Worm (Caenorhabditis elegans) whole organism, L1 larva: ENCODE results near the gene F13H10.5.
A peak's percentile ranks its signal among the peaks of the same experiment; 100 is the strongest.

Experiments
- C04F5.9 ChIP-seq: sonication (generic microtip); optimal IDR thresholded peaks from 2 replicates; lab custom pipeline; 2016; ENCODE audit warnings: missing genetic modification characterization, missing compliant biosample characterization
- C16A3.4 ChIP-seq: fragments of 150-350 bp; optimal IDR thresholded peaks from 2 replicates; lab custom pipeline; 2014; ENCODE audit warnings: missing biosample characterization, missing genetic modification characterization
- C34B4.2 ChIP-seq: sonication (generic microtip); optimal IDR thresholded peaks from 2 replicates; lab custom pipeline; 2017; ENCODE audit warnings: mild to moderate bottlenecking, missing genetic modification characterization, missing compliant biosample characterization
- F16B12.6 ChIP-seq: fragments of 150-350 bp; optimal IDR thresholded peaks from 2 replicates; lab custom pipeline; 2014; ENCODE audit warnings: missing biosample characterization, missing genetic modification characterization
- Y116A8C.19 ChIP-seq: sonication (generic microtip); optimal IDR thresholded peaks from 2 replicates; lab custom pipeline; 2016; ENCODE audit warnings: missing compliant biosample characterization, missing genetic modification characterization, borderline replicate concordance
- aly-2 ChIP-seq: fragments of 150-350 bp; optimal IDR thresholded peaks from 2 replicates; lab custom pipeline; 2014; ENCODE audit warnings: missing biosample characterization, missing genetic modification characterization
- ceh-63 ChIP-seq: fragments of 200-800 bp; sonication (Bioruptor generic); optimal IDR thresholded peaks from 2 replicates; lab custom pipeline; 2018; ENCODE audit warnings: mild to moderate bottlenecking, missing genetic modification characterization, missing compliant biosample characterization
- ceh-8 ChIP-seq: fragments of 200-800 bp; sonication (Bioruptor generic); optimal IDR thresholded peaks from 2 replicates; lab custom pipeline; 2018; ENCODE audit warnings: mild to moderate bottlenecking, missing genetic modification characterization, moderate library complexity, missing compliant biosample characterization
- ceh-88 ChIP-seq: fragments of 200-800 bp; sonication (Bioruptor generic); IDR thresholded peaks from 2 replicates; pipeline ENCODE4 v1.3.6; 2022; ENCODE audit warnings: missing genetic modification characterization, missing compliant biosample characterization
- ceh-90 ChIP-seq: sonication (generic microtip); optimal IDR thresholded peaks from 2 replicates; lab custom pipeline; 2016; ENCODE audit warnings: missing genetic modification characterization, missing compliant biosample characterization
- ces-1 ChIP-seq: fragments of 150-350 bp; optimal IDR thresholded peaks from 2 replicates; lab custom pipeline; 2014; ENCODE audit warnings: missing biosample characterization, missing genetic modification reagents, missing genetic modification characterization
- dpl-1 ChIP-seq, 3 experiments: fragments of 150-350 bp in 2 of 3; sonication (generic microtip) in 1 of 3; optimal IDR thresholded peaks; 2 replicates each; lab custom pipeline; 2014 to 2017; ENCODE audit warnings: missing biosample characterization in 3 of 3, missing genetic modification characterization in 3 of 3, missing genetic modification reagents in 3 of 3
- dsc-1 ChIP-seq: sonication (generic microtip); optimal IDR thresholded peaks from 2 replicates; lab custom pipeline; 2016; ENCODE audit warnings: mild to moderate bottlenecking, missing genetic modification characterization, missing compliant biosample characterization
- efl-1 ChIP-seq, 4 experiments: fragments of 150-350 bp; optimal IDR thresholded peaks in 3 of 4; peaks in 1 of 4; 1 replicate in 1 of 4; 2 replicates in 3 of 4; lab custom pipeline; 2014; ENCODE audit warnings: missing biosample characterization in 2 of 4, missing genetic modification characterization in 2 of 4, missing genetic modification reagents in 2 of 4
- efl-3 ChIP-seq: fragments of 200-800 bp; sonication (Bioruptor generic); optimal IDR thresholded peaks from 2 replicates; lab custom pipeline; 2018; ENCODE audit warnings: mild to moderate bottlenecking, missing genetic modification characterization, missing compliant biosample characterization
- egl-27 ChIP-seq, 2 experiments: fragments of 150-350 bp in 1 of 2; sonication (generic microtip); optimal IDR thresholded peaks; 3 replicates each; lab custom pipeline; 2017 to 2018; ENCODE audit warnings: missing biosample characterization in 2 of 2, missing genetic modification characterization in 2 of 2, missing genetic modification reagents in 2 of 2
- elt-2 ChIP-seq: sonication (generic microtip); optimal IDR thresholded peaks from 2 replicates; lab custom pipeline; 2016; ENCODE audit warnings: missing genetic modification characterization, mild to moderate bottlenecking, inconsistent platforms, missing compliant biosample characterization, missing genetic modification reagents
- fkh-10 ChIP-seq: sonication (generic microtip); optimal IDR thresholded peaks from 2 replicates; lab custom pipeline; 2017; ENCODE audit warnings: missing biosample characterization, missing genetic modification reagents, missing genetic modification characterization
- grh-1 ChIP-seq: fragments of 200-800 bp; sonication (Bioruptor generic); IDR thresholded peaks from 2 replicates; pipeline ENCODE4 v1.3.6; 2022; ENCODE audit warnings: missing genetic modification reagents, missing genetic modification characterization, missing compliant biosample characterization
- hlh-17 ChIP-seq: fragments of 200-800 bp; sonication (Bioruptor generic); optimal IDR thresholded peaks from 2 replicates; lab custom pipeline; 2018; ENCODE audit warnings: missing genetic modification characterization, mild to moderate bottlenecking, missing compliant biosample characterization, moderate library complexity, borderline replicate concordance
- hlh-4 ChIP-seq: sonication (generic microtip); optimal IDR thresholded peaks from 2 replicates; lab custom pipeline; 2016; ENCODE audit warnings: mild to moderate bottlenecking, missing genetic modification characterization, missing compliant biosample characterization
- irx-1 ChIP-seq: sonication (generic microtip); optimal IDR thresholded peaks from 2 replicates; lab custom pipeline; 2016; ENCODE audit warnings: missing genetic modification characterization, missing compliant biosample characterization
- jun-1 ChIP-seq: fragments of 150-350 bp; optimal IDR thresholded peaks from 2 replicates; lab custom pipeline; 2014; ENCODE audit warnings: missing biosample characterization, missing genetic modification reagents, missing genetic modification characterization
- lin-14 ChIP-seq: fragments of 200-800 bp; sonication (Bioruptor generic); optimal IDR thresholded peaks from 2 replicates; lab custom pipeline; 2018; ENCODE audit warnings: mild to moderate bottlenecking, missing genetic modification characterization, moderate library complexity, missing compliant biosample characterization
- lir-3 ChIP-seq: sonication (generic microtip); optimal IDR thresholded peaks from 2 replicates; lab custom pipeline; 2016; ENCODE audit warnings: mild to moderate bottlenecking, missing genetic modification characterization, moderate library complexity, missing compliant biosample characterization; ENCODE audit not compliant: poor library complexity
- mab-9 ChIP-seq: fragments of 200-800 bp; sonication (Bioruptor generic); IDR thresholded peaks from 2 replicates; pipeline ENCODE4 v1.3.6; 2022; ENCODE audit warnings: missing genetic modification reagents, missing genetic modification characterization, missing compliant biosample characterization
- mdl-1 ChIP-seq, 2 experiments: fragments of 150-350 bp; optimal IDR thresholded peaks; 2 replicates each; lab custom pipeline; 2014 to 2017; ENCODE audit warnings: missing biosample characterization in 2 of 2, missing genetic modification characterization in 2 of 2, inconsistent platforms in 1 of 2
- mep-1 ChIP-seq: fragments of 150-350 bp; optimal IDR thresholded peaks from 2 replicates; lab custom pipeline; 2014; ENCODE audit warnings: missing biosample characterization, missing genetic modification characterization
- nhr-11 ChIP-seq: fragments of 150-350 bp; optimal IDR thresholded peaks from 2 replicates; lab custom pipeline; 2014; ENCODE audit warnings: missing biosample characterization, missing genetic modification characterization
- nhr-47 ChIP-seq: sonication (generic microtip); optimal IDR thresholded peaks from 2 replicates; lab custom pipeline; 2016; ENCODE audit warnings: mild to moderate bottlenecking, missing genetic modification characterization, moderate library complexity, missing compliant biosample characterization
- nhr-84 ChIP-seq: sonication (generic microtip); optimal IDR thresholded peaks from 2 replicates; lab custom pipeline; 2017; ENCODE audit warnings: missing biosample characterization, missing genetic modification characterization
- pax-3 ChIP-seq: fragments of 200-800 bp; sonication (Bioruptor generic); optimal IDR thresholded peaks from 2 replicates; lab custom pipeline; 2018; ENCODE audit warnings: mild to moderate bottlenecking, missing genetic modification characterization, moderate library complexity, missing compliant biosample characterization
- pqm-1 ChIP-seq: sonication (generic microtip); optimal IDR thresholded peaks from 3 replicates; lab custom pipeline; 2017; ENCODE audit warnings: missing biosample characterization, missing genetic modification characterization
- rnt-1 ChIP-seq: sonication (generic microtip); optimal IDR thresholded peaks from 2 replicates; lab custom pipeline; 2016; ENCODE audit warnings: mild to moderate bottlenecking, missing genetic modification characterization, moderate library complexity, missing compliant biosample characterization
- skn-1 ChIP-seq: fragments of 150-350 bp; optimal IDR thresholded peaks from 2 replicates; lab custom pipeline; 2014; ENCODE audit warnings: missing biosample characterization, missing genetic modification characterization
- sox-4 ChIP-seq: sonication (generic microtip); optimal IDR thresholded peaks from 2 replicates; lab custom pipeline; 2016; ENCODE audit warnings: missing genetic modification characterization, missing compliant biosample characterization
- sptf-1 ChIP-seq: fragments of 150-350 bp; optimal IDR thresholded peaks from 2 replicates; lab custom pipeline; 2014; ENCODE audit warnings: missing biosample characterization, missing genetic modification characterization
- sup-37 ChIP-seq: fragments of 200-800 bp; sonication (Bioruptor generic); optimal IDR thresholded peaks from 2 replicates; lab custom pipeline; 2018; ENCODE audit warnings: mild to moderate bottlenecking, missing genetic modification characterization, missing compliant biosample characterization
- swsn-7 ChIP-seq: sonication (generic microtip); optimal IDR thresholded peaks from 2 replicates; lab custom pipeline; 2016; ENCODE audit warnings: missing genetic modification characterization, missing compliant biosample characterization
- tbx-2 ChIP-seq: sonication (generic microtip); optimal IDR thresholded peaks from 2 replicates; lab custom pipeline; 2016; ENCODE audit warnings: missing genetic modification characterization, missing compliant biosample characterization
- tlp-1 ChIP-seq: fragments of 150-350 bp; optimal IDR thresholded peaks from 2 replicates; lab custom pipeline; 2014; ENCODE audit warnings: missing biosample characterization, missing genetic modification characterization
- unc-130 ChIP-seq: fragments of 150-350 bp; optimal IDR thresholded peaks from 2 replicates; lab custom pipeline; 2017; ENCODE audit warnings: missing biosample characterization, missing genetic modification characterization, inconsistent platforms
- unc-30 ChIP-seq: sonication (generic microtip); optimal IDR thresholded peaks from 2 replicates; lab custom pipeline; 2017; ENCODE audit warnings: missing biosample characterization, missing genetic modification characterization
- unc-86 ChIP-seq: sonication (generic microtip); optimal IDR thresholded peaks from 2 replicates; lab custom pipeline; 2016; ENCODE audit warnings: missing genetic modification characterization, missing compliant biosample characterization
- xbp-1 ChIP-seq: sonication (generic microtip); optimal IDR thresholded peaks from 2 replicates; lab custom pipeline; 2016; ENCODE audit warnings: missing genetic modification characterization, missing compliant biosample characterization

The F13H10.5 gene

DNA sequence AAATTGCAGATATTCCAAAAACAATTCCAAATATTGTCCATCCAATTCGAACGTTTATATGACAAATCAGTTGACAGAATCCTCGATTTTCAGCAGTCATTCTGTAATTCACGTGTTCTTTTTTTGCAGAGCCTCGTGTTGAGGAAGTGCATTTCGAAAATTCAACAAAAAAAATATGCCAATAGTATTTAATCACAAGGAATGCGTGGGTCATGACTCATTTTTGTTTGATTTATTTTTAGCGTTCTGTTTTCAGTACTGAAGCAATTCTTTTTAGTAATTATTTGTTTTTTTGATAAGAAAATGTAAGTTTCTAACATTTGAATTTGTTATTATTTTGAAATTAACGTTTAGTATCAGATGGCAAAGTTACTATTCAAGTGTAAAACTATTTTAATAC lies 40.1 kb downstream of the F13H10.5 start, which contains the start of gene hrg-4:
Gene hrg-4 (minus strand): TSS at position 101 of the 400 bp plus-strand sequence.
- TF ChIP-seq sup-37 (no peak), C16A3.4 (tag; lab: Kevin White, UChicago) (no peak), sptf-1 (tag; lab: Kevin White, UChicago) (no peak), mdl-1 (tag; optimal IDR thresholded peaks at IDR 0.05; lab: Kevin White, UChicago) (no peak), nhr-47 (tag; lab: Kevin White, UChicago) (no peak), dpl-1 (GFP tag; optimal IDR thresholded peaks at IDR 0.05; lab: Kevin White, UChicago) (no peak), lir-3 (tag; lab: Kevin White, UChicago) (no peak), C34B4.2 (no peak), xbp-1 (tag; lab: Kevin White, UChicago) (no peak)
- TF ChIP-seq, all 84 proteins: peak for 0

DNA sequence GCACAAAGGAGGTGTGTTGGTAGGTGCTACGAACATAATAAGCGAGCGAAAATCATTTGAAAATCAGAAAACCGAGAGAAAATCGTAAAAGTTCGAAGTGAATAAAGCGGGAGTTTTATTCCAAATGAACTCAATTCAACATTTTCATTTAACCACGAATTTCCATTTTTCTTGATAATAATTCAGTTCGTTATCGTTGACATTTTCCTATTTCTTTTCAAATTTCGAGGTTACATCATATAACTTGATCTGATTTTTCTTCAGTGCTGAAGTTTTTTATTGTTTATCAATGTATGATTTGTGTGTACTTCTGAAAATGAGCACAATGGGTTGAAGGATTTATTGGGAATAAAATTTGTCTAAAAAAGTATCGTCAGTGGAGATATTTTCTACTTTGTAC lies 40.8 kb downstream of the F13H10.5 start:
- TF ChIP-seq swsn-7 = no peak
- TF ChIP-seq elt-2 (tag; lab: Kevin White, UChicago) = peak; percentile 71

DNA sequence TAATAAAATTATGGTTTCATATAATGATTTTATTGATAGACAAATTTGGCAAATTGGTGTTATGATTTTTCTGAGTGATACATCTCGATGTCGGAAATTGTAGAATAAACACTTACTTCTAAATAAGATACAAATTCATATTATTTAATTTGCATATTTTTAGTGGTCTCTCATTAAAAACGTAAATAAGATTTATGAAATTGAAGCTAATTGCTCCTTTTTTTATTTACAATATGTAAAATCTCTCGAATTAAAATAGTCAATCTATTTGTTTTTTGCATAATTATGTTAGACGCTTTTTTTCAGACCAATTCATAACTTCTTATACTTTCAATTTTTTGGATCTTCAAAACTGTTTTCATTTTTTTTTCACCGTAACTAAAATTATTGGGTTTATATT lies 41.5 kb downstream of the F13H10.5 start, which contains the start of gene hrg-6:
Gene hrg-6 (plus strand): TSS at position 301 of the 400 bp plus-strand sequence.
- no peak for TF ChIP-seq efl-1 (optimal IDR thresholded peaks at IDR 0.05; lab: Kevin White, UChicago)
- TF ChIP-seq efl-1 (GFP tag; optimal IDR thresholded peaks at IDR 0.05 in 1 of 2; lab: Kevin White, UChicago) = peak in 1 of 2 experiments; percentile 78
- no peak for TF ChIP-seq mep-1 (tag; lab: Kevin White, UChicago)
- no peak for TF ChIP-seq fkh-10
- no peak for TF ChIP-seq ces-1 (GFP tag; lab: Kevin White, UChicago)

DNA sequence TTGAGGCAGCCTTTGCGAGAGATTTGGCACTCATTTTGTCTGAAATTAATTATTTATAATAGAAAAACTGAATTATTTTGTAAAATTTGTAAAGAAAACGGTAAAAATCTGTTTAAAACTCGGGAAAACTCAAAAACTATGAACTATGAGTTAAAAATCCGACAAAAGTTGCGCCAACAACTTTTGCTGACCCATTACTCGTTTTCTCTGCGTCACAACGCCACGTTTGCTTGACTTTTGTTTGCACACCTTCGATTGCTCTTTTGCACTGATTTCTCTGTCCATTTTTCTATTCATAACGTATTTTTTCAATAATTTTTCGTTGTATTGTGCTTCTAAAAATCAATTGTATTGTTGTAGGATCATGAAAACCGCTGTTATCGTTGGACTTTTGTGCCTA lies 45.4 kb downstream of the F13H10.5 start, which contains the start of gene fkb-1:
Gene fkb-1 (plus strand): TSS at position 361 of the 400 bp plus-strand sequence.
- TF ChIP-seq sup-37 = no peak
- TF ChIP-seq ceh-90 = no peak
- TF ChIP-seq nhr-84 (tag; lab: Kevin White, UChicago) = no peak
- no peak for TF ChIP-seq efl-3 (GFP tag; lab: Kevin White, UChicago)
- peak; percentile 79 for TF ChIP-seq swsn-7
- TF ChIP-seq egl-27 (tag; optimal IDR thresholded peaks at IDR 0.05; lab: Kevin White, UChicago) = no peak
- TF ChIP-seq lir-3 (tag; lab: Kevin White, UChicago) = peak; percentile 13
- TF ChIP-seq hlh-4 (tag; lab: Kevin White, UChicago) = no peak
- peak; percentile 42 for TF ChIP-seq unc-130 (tag; lab: Kevin White, UChicago)
- TF ChIP-seq jun-1 = peak; percentile 30
- TF ChIP-seq Y116A8C.19 = no peak
- TF ChIP-seq tbx-2 (tag; lab: Kevin White, UChicago) = peak; percentile 76
- TF ChIP-seq unc-86 (tag; lab: Kevin White, UChicago) = peak; percentile 56
- peak; percentile 25; the same call in 1 of the 2 replicates for TF ChIP-seq ceh-88 (GFP tag; lab: Robert Waterston, UW)
- peak; percentile 80 for TF ChIP-seq nhr-47 (tag; lab: Kevin White, UChicago)
- TF ChIP-seq nhr-11 (tag; lab: Kevin White, UChicago) = peak; percentile 45
- TF ChIP-seq pqm-1 = no peak
- TF ChIP-seq mab-9 (GFP tag; lab: Robert Waterston, UW) = no peak
- TF ChIP-seq irx-1 (tag; lab: Kevin White, UChicago) = peak; percentile 61
- no peak for TF ChIP-seq hlh-17 (GFP tag; lab: Kevin White, UChicago)
- peak; percentile 19 for TF ChIP-seq sox-4 (tag; lab: Kevin White, UChicago)
- no peak for TF ChIP-seq grh-1
- no peak for TF ChIP-seq tlp-1 (tag; lab: Kevin White, UChicago)
- TF ChIP-seq C04F5.9 (tag; lab: Kevin White, UChicago) = no peak
- peak; percentile 6 for TF ChIP-seq ceh-8 (GFP tag; lab: Kevin White, UChicago)
- TF ChIP-seq dsc-1 (tag; lab: Kevin White, UChicago) = peak; percentile 61
- TF ChIP-seq ceh-63 (GFP tag; lab: Kevin White, UChicago) = no peak
- TF ChIP-seq efl-1 (optimal IDR thresholded peaks at IDR 0.05; lab: Kevin White, UChicago) = peak; percentile 66 to 78
- TF ChIP-seq efl-1 (GFP tag; optimal IDR thresholded peaks at IDR 0.05 in 1 of 2; lab: Kevin White, UChicago) = peak; percentile 68 to 96
- TF ChIP-seq aly-2 (tag; lab: Kevin White, UChicago) = no peak
- TF ChIP-seq unc-30 (tag; lab: Kevin White, UChicago) = no peak
- TF ChIP-seq mep-1 (tag; lab: Kevin White, UChicago) = peak; percentile 83
- no peak for TF ChIP-seq pax-3 (tag; lab: Kevin White, UChicago)
- TF ChIP-seq rnt-1 (tag; lab: Kevin White, UChicago) = peak; percentile 74
- TF ChIP-seq lin-14 = peak; percentile 82
- peak; percentile 47 for TF ChIP-seq F16B12.6 (tag; lab: Kevin White, UChicago)
- peak; percentile 3 for TF ChIP-seq elt-2 (tag; lab: Kevin White, UChicago)
- no peak for TF ChIP-seq skn-1
